Worm (Caenorhabditis elegans): Measurements from ENCODE around the gene nhr-291.
"Not testable (repeated sequence)": the region's sequence is repeated elsewhere in the genome, so short reads cannot be mapped to it uniquely, and the experiment has no call there.

DNA sequence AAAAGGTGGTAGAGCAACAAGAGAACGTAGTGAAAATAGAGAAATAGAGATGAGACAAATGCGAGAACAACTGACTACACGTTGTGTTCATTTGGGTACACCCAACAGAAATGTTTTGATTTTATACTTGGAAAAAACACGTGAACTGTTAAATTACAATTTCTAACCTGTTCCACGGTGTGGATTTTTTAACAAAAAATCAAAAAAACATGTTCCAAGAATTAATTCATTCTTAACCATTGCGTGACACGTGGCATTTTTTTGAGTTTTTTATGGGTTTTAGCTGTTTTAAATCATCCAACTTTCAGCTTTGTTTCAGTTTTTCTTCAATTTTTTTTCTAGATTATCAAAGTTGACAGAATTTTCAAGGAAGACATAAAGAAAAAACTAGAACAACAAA, 42.7 kb downstream of the nhr-291 start, which contains the start of gene ech-1.1:
- TF ChIP-seq dao-5, him-1, W03F9.2 (tag; optimal IDR thresholded peaks at IDR 0.05): not testable (repeated sequence)
